Worm (Caenorhabditis elegans) whole organism, L3 larva: Measurements from ENCODE around the gene T23B7.3.

Source experiments
- R02D3.7 ChIP-seq: fragments of 150-350 bp; optimal IDR thresholded peaks from 2 replicates; lab custom pipeline; 2014; ENCODE audit warnings: missing biosample characterization, missing genetic modification characterization
- ZK546.5 ChIP-seq: sonication (generic microtip); optimal IDR thresholded peaks from 2 replicates; lab custom pipeline; 2017; ENCODE audit warnings: missing biosample characterization, missing genetic modification characterization
- aly-2 ChIP-seq: fragments of 150-350 bp; optimal IDR thresholded peaks from 2 replicates; lab custom pipeline; 2014; ENCODE audit warnings: missing biosample characterization, missing genetic modification characterization
- ama-1 ChIP-seq: fragments of 150-350 bp; optimal IDR thresholded peaks from 2 replicates; lab custom pipeline; 2018
- ceh-16 ChIP-seq: sonication (generic microtip); optimal IDR thresholded peaks from 2 replicates; lab custom pipeline; 2017; ENCODE audit warnings: missing biosample characterization, missing genetic modification characterization
- ceh-28 ChIP-seq: fragments of 150-350 bp; optimal IDR thresholded peaks from 2 replicates; lab custom pipeline; 2014; ENCODE audit warnings: missing biosample characterization, missing genetic modification reagents, missing genetic modification characterization
- ceh-82 ChIP-seq: fragments of 150-350 bp; optimal IDR thresholded peaks from 2 replicates; lab custom pipeline; 2014; ENCODE audit warnings: missing biosample characterization, missing genetic modification characterization
- ceh-9 ChIP-seq: sonication (generic microtip); optimal IDR thresholded peaks from 2 replicates; lab custom pipeline; 2018; ENCODE audit warnings: missing biosample characterization, missing genetic modification characterization
- daf-12 ChIP-seq: fragments of 150-350 bp; optimal IDR thresholded peaks from 2 replicates; lab custom pipeline; 2014; ENCODE audit warnings: missing biosample characterization, missing genetic modification reagents, missing genetic modification characterization
- egl-27 ChIP-seq: sonication (generic microtip); optimal IDR thresholded peaks from 4 replicates; lab custom pipeline; 2017; ENCODE audit warnings: missing biosample characterization, missing genetic modification reagents, missing genetic modification characterization
- elt-1 ChIP-seq: fragments of 150-350 bp; optimal IDR thresholded peaks from 2 replicates; lab custom pipeline; 2014; ENCODE audit warnings: missing biosample characterization, missing genetic modification characterization
- elt-2 ChIP-seq: sonication (generic microtip); optimal IDR thresholded peaks from 2 replicates; lab custom pipeline; 2016; ENCODE audit warnings: missing genetic modification reagents, mild to moderate bottlenecking, missing genetic modification characterization, missing compliant biosample characterization
- elt-3 ChIP-seq, 3 experiments: fragments of 150-350 bp in 1 of 3; sonication (generic microtip) in 2 of 3; optimal IDR thresholded peaks; 2 replicates in 2 of 3; 4 replicates in 1 of 3; lab custom pipeline; 2014 to 2017; ENCODE audit warnings: missing biosample characterization in 3 of 3, missing genetic modification characterization in 3 of 3
- eor-1 ChIP-seq, 2 experiments: fragments of 150-350 bp; optimal IDR thresholded peaks; 2 replicates each; lab custom pipeline; 2014 to 2018; ENCODE audit warnings: missing biosample characterization in 2 of 2, missing genetic modification characterization in 2 of 2
- fkh-10 ChIP-seq: sonication (generic microtip); optimal IDR thresholded peaks from 2 replicates; lab custom pipeline; 2017; ENCODE audit warnings: missing biosample characterization, missing genetic modification reagents, missing genetic modification characterization
- fkh-2 ChIP-seq: fragments of 150-350 bp; optimal IDR thresholded peaks from 2 replicates; lab custom pipeline; 2014; ENCODE audit warnings: missing biosample characterization, missing genetic modification reagents, missing genetic modification characterization
- hmg-11 ChIP-seq: sonication (generic microtip); optimal IDR thresholded peaks from 2 replicates; lab custom pipeline; 2016; ENCODE audit warnings: missing genetic modification characterization, missing compliant biosample characterization
- jun-1 ChIP-seq: fragments of 150-350 bp; optimal IDR thresholded peaks from 2 replicates; lab custom pipeline; 2014; ENCODE audit warnings: missing biosample characterization, missing genetic modification reagents, missing genetic modification characterization
- lin-15B ChIP-seq: fragments of 150-350 bp; optimal IDR thresholded peaks from 2 replicates; lab custom pipeline; 2014; ENCODE audit warnings: missing biosample characterization, missing genetic modification characterization
- mml-1 ChIP-seq: fragments of 150-350 bp; sonication (generic microtip); optimal IDR thresholded peaks from 3 replicates; lab custom pipeline; 2014; ENCODE audit warnings: missing biosample characterization, missing genetic modification characterization
- nfya-1 ChIP-seq: sonication (generic microtip); optimal IDR thresholded peaks from 2 replicates; lab custom pipeline; 2017; ENCODE audit warnings: missing genetic modification characterization, mild to moderate bottlenecking, missing compliant biosample characterization, antibody characterized with exemption, moderate library complexity; ENCODE audit not compliant: insufficient read depth
- nhr-11 ChIP-seq: fragments of 150-350 bp; optimal IDR thresholded peaks from 2 replicates; lab custom pipeline; 2014; ENCODE audit warnings: missing biosample characterization, missing genetic modification characterization
- nhr-12 ChIP-seq: fragments of 150-350 bp; optimal IDR thresholded peaks from 2 replicates; lab custom pipeline; 2014; ENCODE audit warnings: missing biosample characterization, missing genetic modification characterization
- nhr-23 ChIP-seq: fragments of 150-350 bp; optimal IDR thresholded peaks from 2 replicates; lab custom pipeline; 2014; ENCODE audit warnings: missing biosample characterization, missing genetic modification reagents, missing genetic modification characterization
- nhr-25 ChIP-seq: sonication (generic microtip); optimal IDR thresholded peaks from 2 replicates; lab custom pipeline; 2017; ENCODE audit warnings: missing biosample characterization, missing genetic modification characterization
- nhr-28 ChIP-seq: fragments of 150-350 bp; optimal IDR thresholded peaks from 2 replicates; lab custom pipeline; 2014; ENCODE audit warnings: missing biosample characterization, missing genetic modification characterization
- nhr-43 ChIP-seq: sonication (generic microtip); optimal IDR thresholded peaks from 2 replicates; lab custom pipeline; 2016; ENCODE audit warnings: mild to moderate bottlenecking, missing genetic modification characterization, missing compliant biosample characterization; ENCODE audit not compliant: poor library complexity, severe bottlenecking
- nhr-67 ChIP-seq: fragments of 150-350 bp; optimal IDR thresholded peaks from 2 replicates; lab custom pipeline; 2014; ENCODE audit warnings: missing biosample characterization, missing genetic modification characterization
- nhr-76 ChIP-seq: fragments of 150-350 bp; sonication (generic microtip); optimal IDR thresholded peaks from 5 replicates; lab custom pipeline; 2014; ENCODE audit warnings: missing biosample characterization, missing genetic modification characterization
- nhr-77 ChIP-seq: fragments of 150-350 bp; optimal IDR thresholded peaks from 2 replicates; lab custom pipeline; 2014; ENCODE audit warnings: missing biosample characterization, missing genetic modification characterization
- pha-4 ChIP-seq: fragments of 150-350 bp; optimal IDR thresholded peaks from 2 replicates; lab custom pipeline; 2014; ENCODE audit warnings: missing biosample characterization, missing genetic modification reagents, missing genetic modification characterization
- pqm-1 ChIP-seq: fragments of 150-350 bp; optimal IDR thresholded peaks from 2 replicates; lab custom pipeline; 2017; ENCODE audit warnings: missing biosample characterization, missing genetic modification characterization, inconsistent platforms
- sea-2 ChIP-seq: fragments of 150-350 bp; sonication (generic microtip); optimal IDR thresholded peaks from 4 replicates; lab custom pipeline; 2014; ENCODE audit warnings: missing biosample characterization, missing genetic modification reagents, missing genetic modification characterization
- snpc-4 ChIP-seq: fragments of 150-350 bp; optimal IDR thresholded peaks from 2 replicates; lab custom pipeline; 2014; ENCODE audit warnings: missing biosample characterization, missing genetic modification characterization
- tbx-2 ChIP-seq: sonication (generic microtip); optimal IDR thresholded peaks from 2 replicates; lab custom pipeline; 2016; ENCODE audit warnings: mild to moderate bottlenecking, missing genetic modification characterization, missing compliant biosample characterization
- unc-39 ChIP-seq: sonication (generic microtip); optimal IDR thresholded peaks from 4 replicates; lab custom pipeline; 2017; ENCODE audit warnings: missing biosample characterization, missing genetic modification characterization
- unc-62 ChIP-seq: fragments of 150-350 bp; sonication (generic microtip); optimal IDR thresholded peaks from 4 replicates; lab custom pipeline; 2014; ENCODE audit warnings: missing biosample characterization, missing genetic modification reagents, missing genetic modification characterization

The T23B7.3 gene

ce11 chrII:4867476-4867875 is 17.5 kb downstream of the T23B7.3 start, which contains the start of gene col-17:
Gene col-17 (minus strand): TSS chrII:4867576.
- TF ChIP-seq ceh-9 (tag; lab: Kevin White, UChicago) (no peak), fkh-2 (tag; lab: Kevin White, UChicago) (no peak), snpc-4 (tag; lab: Kevin White, UChicago) (no peak), ama-1 (no peak), ceh-16 (no peak)

- no peak for TF ChIP-seq nhr-11 (tag; lab: Kevin White, UChicago)
- no peak for TF ChIP-seq mml-1 (tag; lab: Kevin White, UChicago)
- no peak for TF ChIP-seq pha-4
- no peak for TF ChIP-seq jun-1
- TF ChIP-seq nhr-67 (tag; lab: Kevin White, UChicago) = no peak
- no peak for TF ChIP-seq aly-2
- TF ChIP-seq ceh-82 (tag; lab: Kevin White, UChicago) = no peak
- TF ChIP-seq eor-1 (tag; optimal IDR thresholded peaks at IDR 0.05; lab: Kevin White, UChicago) = no peak
- no peak for TF ChIP-seq hmg-11
- TF ChIP-seq elt-2 (tag; lab: Kevin White, UChicago) = no peak
- no peak for TF ChIP-seq fkh-2 (tag; lab: Kevin White, UChicago)
- no peak for TF ChIP-seq nhr-25
- no peak for TF ChIP-seq nhr-43 (tag; lab: Kevin White, UChicago)
- no peak for TF ChIP-seq ceh-28 (tag; lab: Kevin White, UChicago)
- TF ChIP-seq elt-3 (tag; optimal IDR thresholded peaks at IDR 0.05; lab: Kevin White, UChicago) = no peak
- no peak for TF ChIP-seq lin-15B (tag; lab: Kevin White, UChicago)
- TF ChIP-seq, all 47 proteins: peak for 0
These were observed 19.9 kb downstream of the T23B7.3 start for ce11 chrII:4869793-4870343.

ce11 chrII:4870691-4871090 is 20.7 kb downstream of the T23B7.3 start, which contains the start of gene col-20:
Gene col-20 (minus strand): TSS chrII:4870791.
- TF ChIP-seq nhr-23 (tag; lab: Kevin White, UChicago) = no peak
- TF ChIP-seq elt-3 (tag; optimal IDR thresholded peaks at IDR 0.05; lab: Kevin White, UChicago) = no peak
- no peak for TF ChIP-seq pqm-1 (tag; lab: Kevin White, UChicago)
- no peak for TF ChIP-seq tbx-2
- TF ChIP-seq sea-2 (GFP tag; lab: Kevin White, UChicago) = no peak
- TF ChIP-seq egl-27 = no peak
- TF ChIP-seq nhr-12 (tag; lab: Kevin White, UChicago) = no peak
- TF ChIP-seq elt-1 = no peak
- TF ChIP-seq nhr-76 = no peak
- no peak for TF ChIP-seq R02D3.7 (tag; lab: Kevin White, UChicago)
- no peak for TF ChIP-seq ama-1
- no peak for TF ChIP-seq nhr-67 (tag; lab: Kevin White, UChicago)
- no peak for TF ChIP-seq fkh-2 (tag; lab: Kevin White, UChicago)
- TF ChIP-seq ceh-28 (tag; lab: Kevin White, UChicago) = no peak
- no peak for TF ChIP-seq nfya-1 (tag; lab: Kevin White, UChicago)
- no peak for TF ChIP-seq unc-62 (GFP tag; lab: Kevin White, UChicago)
- TF ChIP-seq hmg-11 = no peak
- no peak for TF ChIP-seq fkh-10 (GFP tag; lab: Kevin White, UChicago)
- no peak for TF ChIP-seq daf-12 (tag; lab: Kevin White, UChicago)
- no peak for TF ChIP-seq ZK546.5 (tag; lab: Kevin White, UChicago)

DNA sequence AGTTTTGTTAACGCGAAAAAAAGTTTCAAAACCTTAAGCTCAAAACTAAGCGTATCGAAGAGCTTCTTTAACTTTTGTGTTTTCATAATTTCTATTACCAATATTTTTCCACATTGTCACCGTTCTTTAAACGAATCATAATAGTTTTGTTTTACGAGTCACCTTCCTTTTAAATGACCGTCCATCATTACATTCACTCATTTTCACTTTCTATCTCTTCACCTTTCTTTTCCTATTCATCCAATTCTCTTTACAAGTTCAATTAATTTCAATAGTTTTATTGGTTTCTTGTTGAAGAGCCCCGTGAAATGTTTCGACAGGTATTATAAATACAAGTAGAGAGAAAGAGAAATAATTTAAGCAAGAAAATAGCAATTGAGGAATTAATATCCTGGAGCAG is 21.8 kb downstream of the T23B7.3 start:
- TF ChIP-seq nhr-28 (tag; lab: Kevin White, UChicago) (no peak), nhr-43 (tag; lab: Kevin White, UChicago) (peak; percentile 35)

DNA sequence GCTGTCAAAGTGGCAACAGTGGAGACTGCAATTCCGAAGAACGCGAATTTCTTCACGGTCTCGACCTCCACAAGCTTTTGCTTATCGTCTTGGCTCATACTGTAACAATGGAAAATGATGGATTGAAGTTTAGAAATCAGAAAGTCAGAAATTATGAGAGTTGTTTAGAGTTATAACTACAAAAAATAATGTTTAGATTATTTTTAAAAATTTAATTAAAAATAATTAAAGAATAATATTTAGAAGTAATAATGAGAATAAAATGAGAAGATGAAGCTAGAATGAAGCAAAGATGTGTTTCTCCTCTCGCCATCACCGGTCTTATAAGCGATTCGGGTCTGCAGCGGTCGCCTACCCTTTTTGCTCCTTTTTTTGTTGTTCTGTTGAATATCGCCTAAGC is 23.0 kb downstream of the T23B7.3 start, which contains the start of gene col-73:
Gene col-73 (minus strand): TSS at position 101 of the 400 bp plus-strand sequence.
- TF ChIP-seq mml-1 (tag; lab: Kevin White, UChicago) (no peak), fkh-10 (GFP tag; lab: Kevin White, UChicago) (no peak), eor-1 (tag; optimal IDR thresholded peaks at IDR 0.05; lab: Kevin White, UChicago) (no peak), nhr-77 (no peak), hmg-11 (no peak), elt-1 (no peak), unc-62 (GFP tag; lab: Kevin White, UChicago) (no peak), nhr-76 (no peak), ceh-28 (tag; lab: Kevin White, UChicago) (no peak), daf-12 (tag; lab: Kevin White, UChicago) (no peak), unc-39 (tag; lab: Kevin White, UChicago) (no peak), ceh-16 (no peak), nhr-11 (tag; lab: Kevin White, UChicago) (no peak), nhr-67 (tag; lab: Kevin White, UChicago) (no peak), lin-15B (tag; lab: Kevin White, UChicago) (no peak), pha-4 (no peak)
